Fruit fly (Drosophila melanogaster): ENCODE results near the gene CG14285.

Gene CG14285

dm6 chr3R:19024761-19025160, at the start of gene CG14285:
Gene CG14285 (plus strand): TSS chr3R:19025099.
- no peak for TF ChIP-seq CG14965 (GFP tag; optimal IDR thresholded peaks at IDR 0.05; ENCODE audit: borderline replicate concordance)
- no peak for TF ChIP-seq aop (GFP tag; IDR thresholded peaks at IDR 0.05)
- TF ChIP-seq ase (GFP tag; IDR thresholded peaks at IDR 0.05), result no peak
- no peak for TF ChIP-seq hb (GFP tag; IDR thresholded peaks at IDR 0.05; ENCODE audit: partially characterized antibody)
- TF ChIP-seq CG34376 (GFP tag; optimal IDR thresholded peaks at IDR 0.05), result no peak
- peak; percentile 92 for TF ChIP-seq CG8388 (GFP tag; optimal IDR thresholded peaks at IDR 0.05)
- peak; percentile 49; the same call in 2 of the 3 replicates for TF ChIP-seq row (GFP tag; IDR thresholded peaks at IDR 0.05)

- TF ChIP-seq CG17385 (GFP tag; optimal IDR thresholded peaks at IDR 0.05) (no peak), CG2889 (GFP tag; IDR thresholded peaks at IDR 0.05) (no peak), Ets65A (GFP tag) (peak; percentile 35)
These were observed 46.2 kb upstream of the CG14285 start, which contains the start of gene euc for dm6 chr3R:18978709-18979108. Gene euc (minus strand): TSS chr3R:18978809.

DNA sequence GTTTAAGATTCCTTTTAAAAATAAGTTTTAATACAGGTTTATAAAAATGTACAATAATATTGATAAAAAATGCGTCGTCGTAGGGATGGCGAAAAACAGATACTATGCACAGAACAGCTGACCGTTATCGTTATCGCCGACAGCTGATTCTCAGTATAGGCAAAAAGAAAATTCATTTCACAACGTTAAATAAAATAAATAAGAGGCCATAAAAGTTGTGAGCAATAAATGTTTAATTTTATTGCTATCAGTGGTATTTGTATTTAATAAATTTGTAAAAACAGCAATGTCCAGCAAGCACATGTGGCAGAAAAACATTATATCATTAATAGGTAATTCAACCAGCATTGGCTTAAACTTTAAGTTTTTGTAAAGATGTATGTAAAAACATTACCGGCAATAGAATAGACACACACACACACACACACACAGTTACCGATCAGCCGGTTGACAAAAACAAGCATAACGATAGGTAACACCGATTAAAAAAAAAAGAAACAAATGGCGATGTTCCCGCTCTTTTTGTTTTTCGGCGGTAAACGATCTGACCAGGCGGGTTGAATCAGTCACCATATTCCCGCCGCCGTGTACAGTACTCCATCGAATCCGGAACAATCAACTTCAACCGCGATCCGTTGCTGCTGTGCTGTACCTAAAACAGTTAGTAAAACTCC, 43.9 kb upstream of the CG14285 start, which contains the start of the genes dnk and Smu1:
TSS of gene dnk (plus strand) at position 133 of the 674 bp plus-strand sequence.
TSS of gene Smu1 (minus strand) at position 462 of the 674 bp plus-strand sequence.
- TF ChIP-seq sqz (GFP tag; optimal IDR thresholded peaks at IDR 0.05) (peak; percentile 65), wor (GFP tag; IDR thresholded peaks at IDR 0.05) (no peak), sens (GFP tag) (peak; percentile 60), sna (GFP tag; IDR thresholded peaks at IDR 0.05; ENCODE audit: partially characterized antibody) (0 out of 2 replicates have a peak, but pooled peaks have one; percentile 17), CG3995 (GFP tag; optimal IDR thresholded peaks at IDR 0.05) (peak; percentile 34), Dp (GFP tag; optimal IDR thresholded peaks at IDR 0.05) (peak; percentile 43), CG8924 (tag; optimal IDR thresholded peaks at IDR 0.05) (peak; percentile 70), BEAF-32 (GFP tag; optimal IDR thresholded peaks at IDR 0.05) (peak; percentile 54), CG17186 (GFP tag; optimal IDR thresholded peaks at IDR 0.05) (peak; percentile 2), cg (GFP tag; optimal IDR thresholded peaks at IDR 0.05) (peak; percentile 71), YL-1 (GFP tag; optimal IDR thresholded peaks at IDR 0.05) (peak; percentile 25), CG6254 (GFP tag; optimal IDR thresholded peaks at IDR 0.05) (peak; percentile 15), zen (tag; optimal IDR thresholded peaks at IDR 0.05) (peak; percentile 14), CG10267 (tag; optimal IDR thresholded peaks at IDR 0.05) (peak; percentile 25), shn (GFP tag; optimal IDR thresholded peaks at IDR 0.05) (no peak), schlank (tag; optimal IDR thresholded peaks at IDR 0.05) (no peak), Dip2 (GFP tag; IDR thresholded peaks at IDR 0.05) (no peak), CG16863 (GFP tag; optimal IDR thresholded peaks at IDR 0.05) (no peak), pzg (GFP tag; optimal IDR thresholded peaks at IDR 0.05) (peak; percentile 23), amos (GFP tag; IDR thresholded peaks at IDR 0.05; ENCODE audit: partially characterized antibody) (peak; percentile 57), CG42726 (GFP tag; IDR thresholded peaks at IDR 0.05; ENCODE audit: partially characterized antibody) (no peak), Bgb (GFP tag; IDR thresholded peaks at IDR 0.05; ENCODE audit: partially characterized antibody) (peak; percentile 37; the same call in 1 of the 2 replicates), crp (GFP tag; optimal IDR thresholded peaks at IDR 0.05) (peak; percentile 66 to 96), Vsx1 (GFP tag; optimal IDR thresholded peaks at IDR 0.05) (peak; percentile 20), Med (GFP tag) (peak; percentile 28), MBD-R2 (GFP tag; IDR thresholded peaks at IDR 0.05) (peak; percentile 66), Dll (GFP tag; IDR thresholded peaks at IDR 0.05; ENCODE audit: partially characterized antibody) (peak; percentile 60; the same call in 3 of the 4 replicates), CG9437 (GFP tag; optimal IDR thresholded peaks at IDR 0.05) (peak; percentile 13), sob (GFP tag; IDR thresholded peaks at IDR 0.05) (no peak), phol (tag; optimal IDR thresholded peaks at IDR 0.05) (peak; percentile 78), CG12391 (tag; optimal IDR thresholded peaks at IDR 0.05) (peak; percentile 36), Dref (GFP tag; IDR thresholded peaks at IDR 0.05) (peak; percentile 58), CG2116 (GFP tag; optimal IDR thresholded peaks at IDR 0.05) (peak; percentile 41), Drgx (GFP tag; IDR thresholded peaks at IDR 0.05) (peak; percentile 42; the same call in 1 of the 2 replicates), Opbp (GFP tag; IDR thresholded peaks at IDR 0.05; ENCODE audit: partially characterized antibody) (peak; percentile 18; the same call in 1 of the 3 replicates)

All from whole organism, embryonic.